Fruit fly (Drosophila melanogaster) whole organism, embryonic: ENCODE measurements around the gene CG31495.

Experiments
- Bdp1 ChIP-seq: fragments of 200-800 bp; sonication (Bioruptor generic); optimal IDR thresholded peaks from 3 replicates; lab custom pipeline; 2016; ENCODE audit warnings: missing biosample characterization, missing genetic modification characterization
- CG10431 ChIP-seq: fragments of 200-800 bp; sonication (Bioruptor generic); optimal IDR thresholded peaks from 3 replicates; lab custom pipeline; 2018; ENCODE audit warnings: missing biosample characterization, mild to moderate bottlenecking, missing genetic modification characterization
- CG11504 ChIP-seq: fragments of 200-800 bp; sonication (Bioruptor generic); optimal IDR thresholded peaks from 3 replicates; lab custom pipeline; 2019; ENCODE audit warnings: missing biosample characterization, mild to moderate bottlenecking, missing genetic modification characterization, moderate library complexity
- CG12155 ChIP-seq: fragments of 200-800 bp; sonication (Bioruptor generic); optimal IDR thresholded peaks from 3 replicates; lab custom pipeline; 2016; ENCODE audit warnings: missing biosample characterization, missing genetic modification characterization
- CG13624 ChIP-seq: fragments of 200-800 bp; sonication (Bioruptor generic); optimal IDR thresholded peaks from 2 replicates; lab custom pipeline; 2016; ENCODE audit warnings: missing biosample characterization, missing genetic modification characterization
- CG13894 ChIP-seq: fragments of 200-800 bp; sonication (Bioruptor generic); optimal IDR thresholded peaks from 3 replicates; lab custom pipeline; 2018; ENCODE audit warnings: missing biosample characterization, mild to moderate bottlenecking, missing genetic modification characterization, moderate library complexity
- CG1603 ChIP-seq: fragments of 200-800 bp; sonication (Bioruptor generic); optimal IDR thresholded peaks from 2 replicates; lab custom pipeline; 2019; ENCODE audit warnings: missing biosample characterization, mild to moderate bottlenecking, missing genetic modification characterization, moderate library complexity
- CG16813 ChIP-seq: fragments of 200-800 bp; sonication (Bioruptor generic); IDR thresholded peaks from 3 replicates; pipeline ENCODE4 v1.3.6; 2022; ENCODE audit warnings: missing biosample characterization, missing genetic modification characterization; ENCODE audit not compliant: partially characterized antibody
- CG17186 ChIP-seq: fragments of 200-800 bp; sonication (Bioruptor generic); optimal IDR thresholded peaks from 3 replicates; lab custom pipeline; 2017; ENCODE audit warnings: missing biosample characterization, missing genetic modification reagents, missing genetic modification characterization
- CG17361 ChIP-seq: fragments of 200-800 bp; sonication (Bioruptor generic); IDR thresholded peaks from 3 replicates; pipeline ENCODE4 v1.3.6; 2022; ENCODE audit warnings: missing biosample characterization, missing genetic modification characterization
- CG18764 ChIP-seq: fragments of 200-800 bp; sonication (Bioruptor generic); optimal IDR thresholded peaks from 3 replicates; lab custom pipeline; 2016; ENCODE audit warnings: missing biosample characterization, missing genetic modification characterization
- CG2116 ChIP-seq: fragments of 200-800 bp; sonication (Bioruptor generic); optimal IDR thresholded peaks from 3 replicates; lab custom pipeline; 2018; ENCODE audit warnings: missing biosample characterization, mild to moderate bottlenecking, missing genetic modification characterization
- CG2199 ChIP-seq: fragments of 200-800 bp; sonication (Bioruptor generic); IDR thresholded peaks from 3 replicates; pipeline ENCODE4 v1.3.6; 2022; ENCODE audit warnings: missing biosample characterization, missing genetic modification characterization
- CG30403 ChIP-seq: fragments of 200-800 bp; sonication (Bioruptor generic); optimal IDR thresholded peaks from 3 replicates; lab custom pipeline; 2016; ENCODE audit warnings: missing biosample characterization, missing genetic modification characterization
- CG30431 ChIP-seq: fragments of 200-800 bp; sonication (Bioruptor generic); optimal IDR thresholded peaks from 2 replicates; lab custom pipeline; 2017; ENCODE audit warnings: missing biosample characterization, missing genetic modification characterization
- CG4360 ChIP-seq: fragments of 200-800 bp; sonication (Bioruptor generic); IDR thresholded peaks from 2 replicates; pipeline ENCODE4 v1.3.6; 2022; ENCODE audit warnings: missing biosample characterization, missing genetic modification characterization
- CG5953 ChIP-seq: fragments of 200-800 bp; sonication (Bioruptor generic); IDR thresholded peaks from 2 replicates; pipeline ENCODE4 v1.3.6; 2022; ENCODE audit warnings: missing biosample characterization, missing genetic modification characterization
- CG6683 ChIP-seq: fragments of 200-800 bp; sonication (Bioruptor generic); optimal IDR thresholded peaks from 2 replicates; lab custom pipeline; 2017; ENCODE audit warnings: missing biosample characterization, mild to moderate bottlenecking, missing genetic modification characterization, missing genetic modification reagents
- CG7271 ChIP-seq: fragments of 200-800 bp; sonication (Bioruptor generic); optimal IDR thresholded peaks from 2 replicates; lab custom pipeline; 2018; ENCODE audit warnings: missing biosample characterization, mild to moderate bottlenecking, missing genetic modification characterization, moderate library complexity
- CG7556 ChIP-seq: fragments of 200-800 bp; sonication (Bioruptor generic); optimal IDR thresholded peaks from 2 replicates; lab custom pipeline; 2017; ENCODE audit warnings: missing biosample characterization, mild to moderate bottlenecking, missing genetic modification characterization
- CG8388 ChIP-seq: fragments of 200-800 bp; sonication (Bioruptor generic); optimal IDR thresholded peaks from 2 replicates; lab custom pipeline; 2019; ENCODE audit warnings: missing biosample characterization, mild to moderate bottlenecking, missing genetic modification characterization, moderate library complexity
- Eip74EF ChIP-seq, 2 experiments: fragments of 200-800 bp in 1 of 2; fragments of >200 bp in 1 of 2; sonication (Bioruptor generic) in 1 of 2; optimal IDR thresholded peaks; 2 replicates each; lab custom pipeline; 2017 to 2019; ENCODE audit warnings: missing biosample characterization in 2 of 2, missing genetic modification characterization in 2 of 2, mild to moderate bottlenecking in 1 of 2, moderate library complexity in 1 of 2
- Fer1 ChIP-seq: fragments of 200-800 bp; sonication (Bioruptor generic); optimal IDR thresholded peaks from 2 replicates; lab custom pipeline; 2017; ENCODE audit warnings: missing biosample characterization, mild to moderate bottlenecking, missing genetic modification characterization
- Fer2 ChIP-seq: fragments of 200-800 bp; sonication (Bioruptor generic); optimal IDR thresholded peaks from 2 replicates; lab custom pipeline; 2018; ENCODE audit warnings: missing biosample characterization, mild to moderate bottlenecking, missing genetic modification characterization, moderate library complexity
- Gug ChIP-seq: fragments of 200-800 bp; sonication (Bioruptor generic); IDR thresholded peaks from 4 replicates; pipeline ENCODE4 v1.3.6; 2022; ENCODE audit warnings: missing biosample characterization, missing genetic modification characterization
- Hr51 ChIP-seq, 2 experiments: fragments of 200-800 bp; sonication (Bioruptor generic); optimal IDR thresholded peaks; 2 replicates in 1 of 2; 3 replicates in 1 of 2; lab custom pipeline; 2016 to 2018; ENCODE audit warnings: missing biosample characterization in 2 of 2, missing genetic modification characterization in 2 of 2, mild to moderate bottlenecking in 1 of 2, moderate library complexity in 1 of 2
- Med ChIP-seq: fragments of 200-800 bp; sonication (Bioruptor generic); peaks from one replicate; lab custom pipeline; 2016; ENCODE audit warnings: missing biosample characterization, missing genetic modification characterization, mild to moderate bottlenecking, inconsistent platforms, moderate library complexity
- Myb ChIP-seq: fragments of 200-800 bp; sonication (Bioruptor generic); optimal IDR thresholded peaks from 2 replicates; lab custom pipeline; 2016; ENCODE audit warnings: missing biosample characterization, missing genetic modification characterization
- Opbp ChIP-seq: fragments of 200-800 bp; sonication (Bioruptor generic); IDR thresholded peaks from 3 replicates; pipeline ENCODE4 v1.3.6; 2022; ENCODE audit warnings: missing biosample characterization, missing genetic modification characterization; ENCODE audit not compliant: partially characterized antibody
- Xrp1 ChIP-seq: fragments of 200-800 bp; sonication (Bioruptor generic); IDR thresholded peaks from 2 replicates; pipeline ENCODE4 v1.3.6; 2022; ENCODE audit warnings: missing biosample characterization, missing genetic modification characterization
- bsh ChIP-seq, 2 experiments: fragments of 200-800 bp; sonication (Bioruptor generic); optimal IDR thresholded peaks; 2 replicates each; lab custom pipeline; 2017 to 2018; ENCODE audit warnings: mild to moderate bottlenecking in 2 of 2, missing biosample characterization in 2 of 2, missing genetic modification characterization in 2 of 2, moderate library complexity in 1 of 2
- caup ChIP-seq: fragments of 200-800 bp; sonication (Bioruptor generic); optimal IDR thresholded peaks from 3 replicates; lab custom pipeline; 2017; ENCODE audit warnings: missing biosample characterization, mild to moderate bottlenecking, missing genetic modification characterization, moderate library complexity; ENCODE audit not compliant: severe bottlenecking
- cg ChIP-seq: fragments of 200-800 bp; sonication (Bioruptor generic); optimal IDR thresholded peaks from 3 replicates; lab custom pipeline; 2019; ENCODE audit warnings: missing biosample characterization, mild to moderate bottlenecking, missing genetic modification characterization, moderate library complexity
- chinmo ChIP-seq: fragments of 200-800 bp; sonication (Bioruptor generic); IDR thresholded peaks from 4 replicates; pipeline ENCODE4 v1.3.6; 2022; ENCODE audit warnings: missing biosample characterization, missing genetic modification characterization; ENCODE audit not compliant: partially characterized antibody
- chm ChIP-seq: fragments of 200-800 bp; sonication (Bioruptor generic); IDR thresholded peaks from 2 replicates; pipeline ENCODE4 v1.3.6; 2022; ENCODE audit warnings: missing biosample characterization, missing genetic modification characterization
- dmrt99B ChIP-seq: fragments of 200-800 bp; sonication (Bioruptor generic); optimal IDR thresholded peaks from 2 replicates; lab custom pipeline; 2018; ENCODE audit warnings: missing biosample characterization, mild to moderate bottlenecking, missing genetic modification characterization, moderate library complexity
- ftz-f1 ChIP-seq: fragments of 200-800 bp; sonication (Bioruptor generic); optimal IDR thresholded peaks from 2 replicates; lab custom pipeline; 2016; ENCODE audit warnings: missing biosample characterization, missing genetic modification characterization
- gem ChIP-seq: fragments of 200-800 bp; sonication (Bioruptor generic); optimal IDR thresholded peaks from 2 replicates; lab custom pipeline; 2019; ENCODE audit warnings: missing biosample characterization, mild to moderate bottlenecking, missing genetic modification characterization, moderate library complexity
- gsb ChIP-seq: fragments of 200-800 bp; sonication (Bioruptor generic); IDR thresholded peaks from 2 replicates; pipeline ENCODE4 v1.3.6; 2022; ENCODE audit warnings: missing biosample characterization, missing genetic modification characterization
- klu ChIP-seq: fragments of 200-800 bp; sonication (Bioruptor generic); IDR thresholded peaks from 2 replicates; pipeline ENCODE4 v1.3.6; 2022; ENCODE audit warnings: missing biosample characterization, missing genetic modification characterization
- nmo ChIP-seq: fragments of 200-800 bp; sonication (Bioruptor generic); optimal IDR thresholded peaks from 2 replicates; lab custom pipeline; 2018; ENCODE audit warnings: missing biosample characterization, mild to moderate bottlenecking, missing genetic modification characterization, moderate library complexity
- prd ChIP-seq, 3 experiments: fragments of >200 bp in 2 of 3; fragments of 200-800 bp in 1 of 3; sonication (Bioruptor generic) in 1 of 3; optimal IDR thresholded peaks in 2 of 3; IDR thresholded peaks in 1 of 3; 2 replicates in 2 of 3; 3 replicates in 1 of 3; pipeline versions ENCODE4 v1.3.6 to Lab custom; 2017 to 2022; ENCODE audit warnings: missing biosample characterization in 1 of 3, missing genetic modification characterization in 1 of 3
- pum ChIP-seq: fragments of 200-800 bp; sonication (Bioruptor generic); optimal IDR thresholded peaks from 2 replicates; lab custom pipeline; 2016; ENCODE audit warnings: missing biosample characterization, missing genetic modification characterization
- pzg ChIP-seq: fragments of 200-800 bp; sonication (Bioruptor generic); optimal IDR thresholded peaks from 3 replicates; lab custom pipeline; 2018; ENCODE audit warnings: missing biosample characterization, mild to moderate bottlenecking, missing genetic modification characterization, moderate library complexity
- ro ChIP-seq: fragments of 200-800 bp; sonication (Bioruptor generic); IDR thresholded peaks from 2 replicates; pipeline ENCODE4 v1.3.6; 2022; ENCODE audit warnings: missing biosample characterization, missing genetic modification characterization
- row ChIP-seq: fragments of 200-800 bp; sonication (Bioruptor generic); IDR thresholded peaks from 3 replicates; pipeline ENCODE4 v1.3.6; 2022; ENCODE audit warnings: missing biosample characterization, missing genetic modification characterization
- seq ChIP-seq: fragments of 200-800 bp; sonication (Bioruptor generic); IDR thresholded peaks from 2 replicates; pipeline ENCODE4 v1.3.6; 2022; ENCODE audit warnings: missing biosample characterization, missing genetic modification characterization
- vvl ChIP-seq: fragments of 200-800 bp; sonication (Bioruptor generic); IDR thresholded peaks from 2 replicates; pipeline ENCODE4 v1.3.6; 2022; ENCODE audit warnings: missing biosample characterization, missing genetic modification characterization

CG31495 gene

DNA sequence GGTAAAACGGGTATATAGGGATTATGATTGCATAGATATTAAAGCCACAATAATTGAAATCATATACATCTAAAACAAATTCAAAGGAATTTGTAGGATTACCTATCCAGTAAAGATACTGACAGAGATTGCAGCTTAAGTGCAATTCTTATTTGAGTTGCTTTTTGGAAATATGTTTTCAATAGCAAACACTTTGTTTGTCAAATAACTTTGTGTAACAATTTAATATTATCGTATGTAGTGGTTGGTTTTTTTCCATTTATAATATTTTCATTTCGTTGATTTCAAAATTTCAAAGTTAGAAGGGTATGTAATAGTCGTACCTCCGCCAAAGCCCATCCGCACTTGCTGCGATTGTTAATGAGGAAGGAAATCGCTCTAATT is 33.0 kb downstream of the CG31495 start (continued):
- no peak for TF ChIP-seq Opbp (GFP tag; lab: Robert Waterston, UW)
- TF ChIP-seq nmo (GFP tag; lab: Kevin White, UChicago): peak; percentile 21
- no peak for TF ChIP-seq Fer2 (tag; lab: Kevin White, UChicago)
- no peak for TF ChIP-seq CG6683 (GFP tag; lab: Kevin White, UChicago)
- no peak for TF ChIP-seq vvl
- TF ChIP-seq CG11504 (tag; lab: Kevin White, UChicago): peak; percentile 28
- TF ChIP-seq gem (tag; lab: Kevin White, UChicago): peak; percentile 34
- no peak for TF ChIP-seq chinmo (GFP tag; lab: Robert Waterston, UW)
- 0 out of 3 replicates have a peak, but pooled peaks have one; percentile 23 for TF ChIP-seq CG17361 (GFP tag; lab: Robert Waterston, UW)
- TF ChIP-seq row (GFP tag; lab: Robert Waterston, UW): 0 out of 3 replicates have a peak, but pooled peaks have one; percentile 17
- TF ChIP-seq bsh (GFP tag; optimal IDR thresholded peaks at IDR 0.05; lab: Kevin White, UChicago): peak in 1 of 2 experiments; percentile 1
- no peak for TF ChIP-seq Fer1 (GFP tag; lab: Kevin White, UChicago)
- TF ChIP-seq klu: no peak
- no peak for TF ChIP-seq ftz-f1 (GFP tag; lab: Kevin White, UChicago)
- peak; percentile 5 for TF ChIP-seq CG30403 (GFP tag; lab: Kevin White, UChicago)
- TF ChIP-seq Hr51 (GFP tag; optimal IDR thresholded peaks at IDR 0.05; lab: Kevin White, UChicago): peak in 1 of 2 experiments; percentile 18
- no peak for TF ChIP-seq Myb (GFP tag; lab: Kevin White, UChicago)
- TF ChIP-seq pum: no peak
- no peak for TF ChIP-seq CG7271 (tag; lab: Kevin White, UChicago)
- no peak for TF ChIP-seq pzg
- no peak for TF ChIP-seq CG17186 (GFP tag; lab: Kevin White, UChicago)
- TF ChIP-seq Gug (GFP tag; lab: Robert Waterston, UW): no peak
- TF ChIP-seq caup (GFP tag; lab: Kevin White, UChicago): no peak
- TF ChIP-seq dmrt99B (tag; lab: Kevin White, UChicago): peak; percentile 29
- TF ChIP-seq CG12155 (GFP tag; lab: Kevin White, UChicago): no peak
- TF ChIP-seq CG2116 (GFP tag; lab: Kevin White, UChicago): no peak
- TF ChIP-seq CG16813 (GFP tag; lab: Robert Waterston, UW): no peak
- no peak for TF ChIP-seq Bdp1 (GFP tag; lab: Kevin White, UChicago)
- TF ChIP-seq prd (optimal IDR thresholded peaks at IDR 0.05; lab: Kevin White, UChicago): no peak
- 0 out of 3 replicates have a peak, but pooled peaks have one; percentile 19 for TF ChIP-seq prd (GFP tag; IDR thresholded peaks at IDR 0.05; lab: Robert Waterston, UW)
- TF ChIP-seq CG5953 (GFP tag; lab: Robert Waterston, UW): no peak

DNA sequence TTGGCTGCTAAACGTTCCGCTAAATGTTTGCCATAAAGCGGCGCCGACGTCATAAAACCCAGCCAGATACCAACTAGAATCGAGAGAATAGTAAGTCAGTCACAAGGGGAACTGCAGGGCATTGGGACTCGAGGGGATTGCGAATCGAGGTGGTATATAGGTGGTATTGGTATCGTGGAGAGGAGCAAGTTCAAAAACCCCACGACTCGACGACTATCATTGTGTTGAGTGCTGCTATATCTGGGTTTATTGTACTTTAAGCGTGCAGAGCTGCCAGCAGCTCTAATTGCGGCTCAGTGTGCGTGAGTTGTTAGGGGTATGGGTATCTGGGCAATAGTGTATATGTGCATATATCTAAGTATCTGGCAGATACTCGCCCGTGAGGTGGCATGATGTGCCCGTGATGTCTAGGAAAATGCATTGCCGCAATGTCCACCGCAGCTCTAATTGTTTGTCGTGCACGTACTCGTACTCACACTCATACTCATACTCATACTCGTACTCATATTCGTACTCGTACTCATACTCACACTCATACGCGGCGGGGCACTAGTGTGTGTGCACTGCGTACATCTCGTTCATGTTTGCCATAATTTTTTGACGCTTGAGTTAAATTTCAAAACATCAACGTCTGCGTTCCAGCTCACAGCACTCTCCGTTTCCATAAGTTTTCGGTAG is 33.6 kb downstream of the CG31495 start:
- TF ChIP-seq ro (GFP tag; lab: Robert Waterston, UW) (no peak), CG1603 (tag; lab: Kevin White, UChicago) (no peak), gsb (no peak), seq (GFP tag; lab: Robert Waterston, UW) (0 out of 2 replicates have a peak, but pooled peaks have one; percentile 8), CG10431 (GFP tag; lab: Kevin White, UChicago) (no peak), CG18764 (GFP tag; lab: Kevin White, UChicago) (no peak), Med (peak; percentile 47), CG8388 (GFP tag; lab: Kevin White, UChicago) (no peak), CG30431 (GFP tag; lab: Kevin White, UChicago) (no peak), CG5953 (GFP tag; lab: Robert Waterston, UW) (no peak), CG13624 (GFP tag; lab: Kevin White, UChicago) (no peak), Xrp1 (GFP tag; lab: Robert Waterston, UW) (no peak), cg (GFP tag; lab: Kevin White, UChicago) (peak; percentile 61), CG2199 (GFP tag; lab: Robert Waterston, UW) (no peak), Eip74EF (GFP tag; optimal IDR thresholded peaks at IDR 0.05; lab: Kevin White, UChicago) (no peak), chm (no peak), CG4360 (GFP tag; lab: Robert Waterston, UW) (no peak), CG7556 (GFP tag; lab: Kevin White, UChicago) (no peak), CG13894 (tag; lab: Kevin White, UChicago) (peak; percentile 53)
